Fruit fly (Drosophila melanogaster): ENCODE results near the gene CG17571.

- TF ChIP-seq CG32121 (GFP tag; IDR thresholded peaks at IDR 0.05) (no peak), fd96Ca (GFP tag; IDR thresholded peaks at IDR 0.05) (no peak), CG14655 (GFP tag; optimal IDR thresholded peaks at IDR 0.05) (no peak), rn (GFP tag; IDR thresholded peaks at IDR 0.05) (no peak), CG8159 (tag; optimal IDR thresholded peaks at IDR 0.05) (no peak), CG4496 (GFP tag; IDR thresholded peaks at IDR 0.05) (no peak)
These were observed 27.0 kb downstream of the CG17571 start for dm6 chr2L:20229883-20230445.

Data from whole organism, pupa.